Worm (Caenorhabditis elegans) whole organism, L4/young adult: ENCODE measurements around the gene C49C3.4.

Experiments
- dao-5 ChIP-seq: sonication (generic microtip); optimal IDR thresholded peaks from 2 replicates; lab custom pipeline; 2016; ENCODE audit warnings: missing genotype, missing genetic modification characterization, moderate library complexity, missing compliant biosample characterization
- him-1 ChIP-seq: sonication (generic microtip); optimal IDR thresholded peaks from 2 replicates; lab custom pipeline; 2016; ENCODE audit warnings: missing genotype, missing genetic modification reagents, missing genetic modification characterization, missing compliant biosample characterization

- TF ChIP-seq him-1, result no peak
- TF ChIP-seq dao-5 (tag; lab: Kevin White, UChicago), result no peak
These were observed 18.4 kb downstream of the C49C3.4 start, which contains the start of gene C49C3.10 for ce11 chrIV:17338920-17339510.
